Fruit fly (Drosophila melanogaster) Kc167 (cell line): ENCODE results near the gene mRpS31.

ENCODE experiments used
- psq ChIP-seq: fragments of >200 bp; optimal IDR thresholded peaks from 2 replicates; lab custom pipeline; 2017; ENCODE audit warnings: missing external identifiers
- ttk ChIP-seq: sonication (Bioruptor generic); optimal IDR thresholded peaks from 2 replicates; lab custom pipeline; 2017; ENCODE audit warnings: missing external identifiers

dm6 chr3L:16027163-16027633, 22.2 kb downstream of the mRpS31 start:
- TF ChIP-seq psq (lab: Kevin White, UChicago) (no peak), ttk (lab: Kevin White, UChicago) (no peak)
